Fruit fly (Drosophila melanogaster): ENCODE data around the gene CG1662.

CG1662 gene

DNA sequence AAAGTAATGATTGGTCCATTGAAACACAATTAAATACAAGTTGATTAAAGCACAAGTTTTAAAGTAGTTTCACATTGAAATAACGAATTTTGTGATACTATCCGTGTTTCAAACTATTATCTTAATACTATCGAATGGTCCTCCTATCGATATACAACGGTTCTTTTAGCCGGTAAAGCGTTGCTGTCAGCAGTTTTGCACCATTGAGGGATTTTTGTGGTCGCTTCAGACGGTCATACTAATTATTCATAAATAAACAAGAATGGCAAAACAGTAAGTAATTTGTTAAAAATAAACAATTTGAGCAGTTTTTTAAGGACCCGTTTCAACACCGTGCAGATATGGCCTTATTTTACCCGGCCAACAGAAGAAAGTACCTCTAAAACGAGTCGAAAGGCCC lies 49.2 kb upstream of the CG1662 start, which contains the start of gene CG15747 (continued):
- TF ChIP-seq tll (GFP tag; optimal IDR thresholded peaks at IDR 0.05) (no peak), lola (GFP tag; optimal IDR thresholded peaks at IDR 0.05) (no peak), CG1603 (tag; optimal IDR thresholded peaks at IDR 0.05) (peak; percentile 69), hbn (GFP tag; IDR thresholded peaks at IDR 0.05; ENCODE audit: partially characterized antibody) (peak; percentile 43; the same call in 1 of the 2 replicates), Neu2 (GFP tag; optimal IDR thresholded peaks at IDR 0.05; ENCODE audit: borderline replicate concordance) (no peak), Ravus (GFP tag; IDR thresholded peaks at IDR 0.05) (no peak), fu2 (GFP tag; optimal IDR thresholded peaks at IDR 0.05) (no peak), ems (GFP tag; optimal IDR thresholded peaks at IDR 0.05) (no peak), CG2129 (GFP tag; IDR thresholded peaks at IDR 0.05; ENCODE audit: partially characterized antibody) (peak; percentile 29; the same call in 1 of the 2 replicates), Meics (GFP tag; optimal IDR thresholded peaks at IDR 0.05) (no peak), cwo (GFP tag; optimal IDR thresholded peaks at IDR 0.05) (no peak), HmgD (GFP tag; optimal IDR thresholded peaks at IDR 0.05) (no peak), CG9609 (GFP tag; optimal IDR thresholded peaks at IDR 0.05) (no peak), corto (GFP tag; optimal IDR thresholded peaks at IDR 0.05) (no peak), nmo (GFP tag; optimal IDR thresholded peaks at IDR 0.05) (no peak), ATbp (GFP tag; optimal IDR thresholded peaks at IDR 0.05) (no peak), eyg (GFP tag; optimal IDR thresholded peaks at IDR 0.05) (no peak), CG17385 (GFP tag; optimal IDR thresholded peaks at IDR 0.05) (no peak), CG7556 (GFP tag; optimal IDR thresholded peaks at IDR 0.05) (no peak), Dek (tag; optimal IDR thresholded peaks at IDR 0.05) (no peak), pnt (GFP tag; optimal IDR thresholded peaks at IDR 0.05) (no peak), CG4328 (GFP tag; optimal IDR thresholded peaks at IDR 0.05) (no peak), CG18011 (GFP tag; optimal IDR thresholded peaks at IDR 0.05) (no peak), gsb-n (tag; optimal IDR thresholded peaks at IDR 0.05) (no peak), CTCF (GFP tag; optimal IDR thresholded peaks at IDR 0.05) (no peak), Dip2 (GFP tag; IDR thresholded peaks at IDR 0.05) (no peak), MBD-R2 (GFP tag; IDR thresholded peaks at IDR 0.05) (peak; percentile 35; the same call in 1 of the 2 replicates), CG17912 (GFP tag; optimal IDR thresholded peaks at IDR 0.05) (peak; percentile 4), pfk (GFP tag; optimal IDR thresholded peaks at IDR 0.05) (no peak), Eip74EF (GFP tag; optimal IDR thresholded peaks at IDR 0.05) (no peak), Dref (GFP tag; IDR thresholded peaks at IDR 0.05) (peak; percentile 77), CG10654 (GFP tag; optimal IDR thresholded peaks at IDR 0.05) (no peak), lilli (GFP tag; optimal IDR thresholded peaks at IDR 0.05) (no peak), CG34422 (GFP tag; IDR thresholded peaks at IDR 0.05) (0 out of 3 replicates have a peak, but pooled peaks have one; percentile 32), Mad (GFP tag; optimal IDR thresholded peaks at IDR 0.05) (no peak), sug (tag; optimal IDR thresholded peaks at IDR 0.05) (no peak), Gug (GFP tag; IDR thresholded peaks at IDR 0.05) (no peak), da (GFP tag; optimal IDR thresholded peaks at IDR 0.05) (no peak), Oaz (GFP tag; IDR thresholded peaks at IDR 0.05) (no peak), CG17359 (tag; optimal IDR thresholded peaks at IDR 0.05) (no peak), odd (GFP tag; optimal IDR thresholded peaks at IDR 0.05) (no peak), CG1529 (GFP tag; optimal IDR thresholded peaks at IDR 0.05) (no peak), schlank (tag; optimal IDR thresholded peaks at IDR 0.05) (no peak), gt (GFP tag; IDR thresholded peaks at IDR 0.05) (no peak), sqz (GFP tag; optimal IDR thresholded peaks at IDR 0.05) (no peak), inv (GFP tag; IDR thresholded peaks at IDR 0.05; ENCODE audit: partially characterized antibody) (peak; percentile 65), CG11504 (tag; optimal IDR thresholded peaks at IDR 0.05) (no peak), jumu (GFP tag; optimal IDR thresholded peaks at IDR 0.05) (no peak), CG32532 (GFP tag; IDR thresholded peaks at IDR 0.05) (no peak), crol (GFP tag; IDR thresholded peaks at IDR 0.05) (no peak), CG6791 (GFP tag; IDR thresholded peaks at IDR 0.05; ENCODE audit: partially characterized antibody) (peak; percentile 72)

All from whole organism, embryonic.